Fruit fly (Drosophila melanogaster) whole organism, wandering third instar larva: ENCODE results near the gene Clk.

Experiments used
- CG32264 ChIP-seq: fragments of 200-800 bp; sonication (Bioruptor generic); optimal IDR thresholded peaks from 2 replicates; lab custom pipeline; 2016; ENCODE audit warnings: missing biosample characterization, missing genetic modification characterization
- Dfd ChIP-seq: fragments of >200 bp; optimal IDR thresholded peaks from 2 replicates; lab custom pipeline; 2017; ENCODE audit warnings: missing biosample characterization, missing genetic modification characterization
- Jra ChIP-seq: sonication (Bioruptor generic); optimal IDR thresholded peaks from 2 replicates; lab custom pipeline; 2016; ENCODE audit warnings: missing biosample characterization, missing genetic modification characterization
- Mio ChIP-seq: sonication (Bioruptor generic); optimal IDR thresholded peaks from 2 replicates; lab custom pipeline; 2016; ENCODE audit warnings: missing biosample characterization, missing genetic modification characterization
- Myc ChIP-seq: fragments of >200 bp; optimal IDR thresholded peaks from 2 replicates; lab custom pipeline; 2017
- br ChIP-seq: fragments of 200-800 bp; sonication (Bioruptor generic); optimal IDR thresholded peaks from 2 replicates; lab custom pipeline; 2016; ENCODE audit warnings: missing biosample characterization, missing genetic modification characterization
- h ChIP-seq: fragments of 200-800 bp; sonication (Bioruptor generic); optimal IDR thresholded peaks from 3 replicates; lab custom pipeline; 2016; ENCODE audit warnings: missing biosample characterization, mild to moderate bottlenecking, missing genetic modification characterization
- pan ChIP-seq: fragments of >200 bp; optimal IDR thresholded peaks from 2 replicates; lab custom pipeline; 2017

DNA sequence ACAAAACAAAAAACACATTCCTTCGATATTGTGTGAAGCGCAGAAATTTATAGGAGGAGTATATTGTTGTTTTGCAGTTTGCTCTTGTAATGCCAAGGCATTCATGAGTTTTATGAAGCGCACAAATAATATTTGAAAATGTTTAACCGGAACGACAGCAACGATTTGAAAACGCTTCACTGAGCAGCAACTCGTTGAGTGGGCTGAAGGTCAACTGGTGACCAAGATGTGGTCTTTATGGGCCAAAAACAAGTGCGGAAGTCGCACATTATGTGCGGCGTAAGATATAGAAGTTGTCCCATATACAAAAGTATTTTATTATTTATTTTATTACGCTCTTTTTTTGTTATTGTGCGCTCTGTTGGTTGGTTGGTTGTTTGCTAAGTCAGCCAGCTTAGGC is 10.9 kb upstream of the Clk start:
- no peak for TF ChIP-seq Mio (GFP tag; lab: Kevin White, UChicago)
- TF ChIP-seq CG32264 (GFP tag; lab: Kevin White, UChicago), result no peak
- no peak for TF ChIP-seq Dfd (GFP tag; lab: Kevin White, UChicago)
- TF ChIP-seq br, result no peak
- TF ChIP-seq Myc (lab: Kevin White, UChicago), result no peak
- TF ChIP-seq h (GFP tag; lab: Kevin White, UChicago), result no peak
- TF ChIP-seq pan, result no peak
- TF ChIP-seq Jra (GFP tag; lab: Kevin White, UChicago), result no peak
